Fruit fly (Drosophila melanogaster): ENCODE data around the gene rump.

rump gene

dm6 chr3R:9496748-9497147, 13.4 kb downstream of the rump start:
- TF ChIP-seq Mrtf (GFP tag; IDR thresholded peaks at IDR 0.05) (0 out of 3 replicates have a peak, but pooled peaks have one; percentile 31), CG8281 (tag; optimal IDR thresholded peaks at IDR 0.05) (no peak), CG11085 (GFP tag; IDR thresholded peaks at IDR 0.05) (peak; percentile 78), ems (GFP tag; optimal IDR thresholded peaks at IDR 0.05) (peak; percentile 71), caup (GFP tag; optimal IDR thresholded peaks at IDR 0.05; ENCODE audit: severe bottlenecking) (peak; percentile 74), Ssrp (tag; optimal IDR thresholded peaks at IDR 0.05) (peak; percentile 7), CG4730 (GFP tag; IDR thresholded peaks at IDR 0.05) (peak; percentile 46; the same call in 1 of the 2 replicates), bowl (GFP tag; IDR thresholded peaks at IDR 0.05) (no peak), CG1233 (GFP tag; optimal IDR thresholded peaks at IDR 0.05) (peak; percentile 80), Lhr (GFP tag; optimal IDR thresholded peaks at IDR 0.05) (peak; percentile 91), D19B (GFP tag; optimal IDR thresholded peaks at IDR 0.05) (peak; percentile 12), MBD-R2 (GFP tag; IDR thresholded peaks at IDR 0.05) (peak; percentile 36), CG11560 (tag; IDR thresholded peaks at IDR 0.05) (peak; percentile 75; the same call in 2 of the 3 replicates), CG8765 (GFP tag; IDR thresholded peaks at IDR 0.05) (peak; percentile 23; the same call in 1 of the 2 replicates), CG3163 (GFP tag; optimal IDR thresholded peaks at IDR 0.05) (peak; percentile 73), ewg (GFP tag; optimal IDR thresholded peaks at IDR 0.05) (peak; percentile 51), CG12155 (GFP tag; optimal IDR thresholded peaks at IDR 0.05) (peak; percentile 78), tna (GFP tag; IDR thresholded peaks at IDR 0.05; ENCODE audit: partially characterized antibody) (peak; percentile 74), gsb (GFP tag; IDR thresholded peaks at IDR 0.05) (no peak), Mad (GFP tag; optimal IDR thresholded peaks at IDR 0.05) (peak; percentile 42), dmrt11E (tag; optimal IDR thresholded peaks at IDR 0.05) (peak; percentile 46), trem (tag; optimal IDR thresholded peaks at IDR 0.05) (peak; percentile 84), rib (GFP tag; IDR thresholded peaks at IDR 0.05) (peak; percentile 72), ind (GFP tag; optimal IDR thresholded peaks at IDR 0.05) (peak; percentile 75), CHES-1-like (GFP tag; optimal IDR thresholded peaks at IDR 0.05) (peak; percentile 82), CG3995 (GFP tag; optimal IDR thresholded peaks at IDR 0.05) (peak; percentile 59), sd (tag; optimal IDR thresholded peaks at IDR 0.05) (peak; percentile 47), p53 (GFP tag; optimal IDR thresholded peaks at IDR 0.05) (peak; percentile 87), zen2 (GFP tag; IDR thresholded peaks at IDR 0.05; ENCODE audit: partially characterized antibody) (no peak; the same call in 2 of the 3 replicates), oc (tag; optimal IDR thresholded peaks at IDR 0.05) (no peak), CG10209 (GFP tag; optimal IDR thresholded peaks at IDR 0.05) (peak; percentile 61), CG10366 (GFP tag; IDR thresholded peaks at IDR 0.05) (peak; percentile 44; the same call in 1 of the 2 replicates), so (GFP tag; IDR thresholded peaks at IDR 0.05) (no peak; the same call in 2 of the 3 replicates), ro (GFP tag; IDR thresholded peaks at IDR 0.05) (no peak), CG7928 (GFP tag; optimal IDR thresholded peaks at IDR 0.05) (peak; percentile 38), ranshi (GFP tag; IDR thresholded peaks at IDR 0.05) (no peak; the same call in 1 of the 2 replicates), CG6854 (GFP tag; optimal IDR thresholded peaks at IDR 0.05) (no peak), Lim3 (GFP tag; IDR thresholded peaks at IDR 0.05) (no peak), CG7357 (GFP tag; IDR thresholded peaks at IDR 0.05) (no peak), sna (GFP tag; IDR thresholded peaks at IDR 0.05; ENCODE audit: partially characterized antibody) (peak; percentile 70), Camta (GFP tag; optimal IDR thresholded peaks at IDR 0.05) (peak; percentile 77), CG13624 (GFP tag; optimal IDR thresholded peaks at IDR 0.05) (peak; percentile 93), CG14441 (GFP tag; IDR thresholded peaks at IDR 0.05) (peak; percentile 19; the same call in 1 of the 2 replicates), maf-S (GFP tag; optimal IDR thresholded peaks at IDR 0.05) (peak; percentile 81), HLH3B (GFP tag; IDR thresholded peaks at IDR 0.05) (peak; percentile 55; the same call in 1 of the 2 replicates), nau (GFP tag; optimal IDR thresholded peaks at IDR 0.05) (no peak), pb (GFP tag; optimal IDR thresholded peaks at IDR 0.05) (peak; percentile 58), ato (GFP tag; IDR thresholded peaks at IDR 0.05; ENCODE audit: partially characterized antibody) (peak; percentile 71), Drgx (GFP tag; IDR thresholded peaks at IDR 0.05) (no peak), CG9932 (GFP tag; IDR thresholded peaks at IDR 0.05) (peak; percentile 92), stwl (tag; optimal IDR thresholded peaks at IDR 0.05) (peak; percentile 80)
